Fruit fly (Drosophila melanogaster) whole organism, adult: Measurements from ENCODE around the gene CG13026.

ENCODE experiments used
- CG1620 ChIP-seq: fragments of 200-800 bp; sonication (Bioruptor generic); optimal IDR thresholded peaks from 2 replicates; lab custom pipeline; 2016; ENCODE audit warnings: missing biosample characterization, missing genetic modification characterization
- CG5204 ChIP-seq: fragments of 200-800 bp; sonication (Bioruptor generic); optimal IDR thresholded peaks from 2 replicates; lab custom pipeline; 2016; ENCODE audit warnings: missing biosample characterization, missing genetic modification characterization
- bab1 ChIP-seq: fragments of 200-800 bp; sonication (Bioruptor generic); optimal IDR thresholded peaks from 3 replicates; lab custom pipeline; 2019; ENCODE audit warnings: missing biosample characterization, mild to moderate bottlenecking, missing genetic modification characterization, moderate library complexity
- ovo ChIP-seq: fragments of 200-800 bp; sonication (Bioruptor generic); optimal IDR thresholded peaks from 2 replicates; lab custom pipeline; 2016; ENCODE audit warnings: missing biosample characterization, missing genetic modification characterization

dm6 chr3L:16702866-16703265 is 23.1 kb downstream of the CG13026 start:
- TF ChIP-seq bab1 (GFP tag; lab: Kevin White, UChicago) (no peak), CG5204 (GFP tag; lab: Kevin White, UChicago) (no peak), ovo (no peak), CG1620 (GFP tag; lab: Kevin White, UChicago) (no peak)
